Worm (Caenorhabditis elegans): ENCODE results near the gene F37C4.8.

The F37C4.8 gene

DNA sequence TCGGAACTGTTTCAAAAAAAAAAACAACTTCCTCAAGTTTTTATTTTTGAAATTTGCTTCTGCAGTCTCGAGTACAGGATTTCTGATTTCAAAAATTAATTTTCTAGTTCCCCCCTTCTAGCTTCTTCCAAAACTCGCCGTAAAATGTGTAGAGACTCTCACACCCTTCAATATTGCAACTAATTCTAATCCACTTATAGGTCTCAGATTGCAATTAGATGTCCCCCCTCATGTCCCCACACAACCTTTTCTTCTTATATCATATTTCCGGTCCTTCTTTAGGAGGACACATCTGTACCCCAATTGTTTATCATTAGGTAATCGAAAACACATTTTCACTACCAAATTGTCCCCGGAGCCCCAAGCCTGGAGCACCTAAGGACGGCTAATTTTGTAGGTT, 40.5 kb downstream of the F37C4.8 start:
- no peak for TF ChIP-seq ceh-32 (tag; optimal IDR thresholded peaks at IDR 0.05; ENCODE audit: poor library complexity)
- TF ChIP-seq nhr-25 (tag; optimal IDR thresholded peaks at IDR 0.05; ENCODE audit: borderline replicate concordance, insufficient read depth) = no peak
- no peak for TF ChIP-seq rbr-2 (tag; optimal IDR thresholded peaks at IDR 0.05)
- no peak for TF ChIP-seq madf-9 (GFP tag; conservative IDR thresholded peaks at IDR 0.05)
- no peak for TF ChIP-seq F49E8.2 (tag; optimal IDR thresholded peaks at IDR 0.05; ENCODE audit: borderline replicate concordance)
- no peak for TF ChIP-seq ZK546.5 (tag; optimal IDR thresholded peaks at IDR 0.05)
- TF ChIP-seq lim-7 (GFP tag; IDR thresholded peaks at IDR 0.05) = no peak
- no peak for TF ChIP-seq pha-4 (GFP tag; IDR thresholded peaks at IDR 0.05)
- no peak for TF ChIP-seq pha-4 (tag; optimal IDR thresholded peaks at IDR 0.05)

DNA sequence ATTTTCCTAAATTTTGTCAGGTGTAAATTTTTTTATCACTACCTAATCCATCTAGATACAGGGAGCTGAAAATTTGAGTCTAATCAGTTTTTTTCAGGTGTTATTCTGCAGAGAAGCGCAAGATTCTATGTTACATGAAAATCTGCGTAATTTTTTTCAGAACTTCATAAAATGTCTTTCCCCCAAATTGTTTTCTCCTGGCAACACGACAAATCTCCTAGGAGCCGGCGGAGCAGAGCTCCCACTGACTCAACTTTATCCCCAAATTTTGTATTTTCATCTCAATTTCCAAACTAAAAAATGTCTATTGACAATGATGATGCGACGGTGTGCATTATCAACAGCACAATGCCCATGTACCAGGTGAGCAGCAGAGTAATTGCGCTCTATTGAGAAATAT, 41.6 kb downstream of the F37C4.8 start, which contains the start of gene F28F9.2:
Gene F28F9.2 (plus strand): TSS at position 301 of the 400 bp plus-strand sequence.
- TF ChIP-seq daf-12 (tag; optimal IDR thresholded peaks at IDR 0.05) = no peak

DNA sequence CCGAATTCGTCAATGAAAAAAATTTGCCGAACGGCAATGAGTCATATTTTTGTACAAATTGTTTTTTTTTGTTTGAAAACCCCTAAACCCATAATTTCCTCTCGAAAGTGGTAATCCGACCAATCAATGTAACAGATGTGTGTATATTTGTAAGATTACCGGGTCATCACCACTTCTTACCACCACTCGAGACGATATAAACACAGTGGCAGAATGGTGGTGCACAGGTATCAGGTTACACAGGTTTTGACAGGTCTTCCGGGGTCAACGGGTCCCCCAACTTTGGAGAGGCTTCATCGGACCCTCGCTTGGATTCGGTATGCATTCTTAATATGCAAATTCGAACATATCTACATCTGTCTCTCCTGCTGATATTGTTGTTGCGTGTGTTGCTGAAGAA, 42.3 kb downstream of the F37C4.8 start:
- TF ChIP-seq dve-1 (tag; optimal IDR thresholded peaks at IDR 0.05; ENCODE audit: insufficient read depth) = no peak
- no peak for TF ChIP-seq ces-1 (GFP tag; optimal IDR thresholded peaks at IDR 0.05)
- TF ChIP-seq unc-39 (tag; optimal IDR thresholded peaks at IDR 0.05) = no peak
- no peak for TF ChIP-seq madf-5 (GFP tag; IDR thresholded peaks at IDR 0.05)
- TF ChIP-seq php-3 (GFP tag; IDR thresholded peaks at IDR 0.05) = no peak
- no peak for TF ChIP-seq set-16 (GFP tag; IDR thresholded peaks at IDR 0.05)
- TF ChIP-seq T26A8.4 (GFP tag; IDR thresholded peaks at IDR 0.05) = no peak
- no peak for TF ChIP-seq zip-2 (tag; optimal IDR thresholded peaks at IDR 0.05)
- TF ChIP-seq nhr-111 (GFP tag; optimal IDR thresholded peaks at IDR 0.05) = no peak
- TF ChIP-seq lin-1 (GFP tag; IDR thresholded peaks at IDR 0.05) = no peak

DNA sequence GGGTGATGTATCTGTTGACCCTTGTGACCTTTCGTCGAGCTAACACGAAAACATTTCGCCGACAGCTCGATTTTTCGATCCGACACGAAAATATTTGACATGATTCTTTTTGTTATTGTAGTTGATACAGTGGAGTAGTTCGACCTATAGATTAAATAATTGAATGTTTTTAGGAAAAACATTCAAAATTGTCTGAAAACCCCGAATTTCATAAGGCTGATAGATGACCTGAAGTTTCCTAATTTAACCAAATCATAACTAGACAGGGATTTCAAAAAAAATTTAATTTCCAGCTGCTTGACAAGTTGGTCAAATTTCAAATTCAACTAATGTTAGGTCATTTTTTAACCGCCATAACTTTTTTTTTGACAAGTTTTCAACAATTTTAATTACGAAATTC, 46.0 kb downstream of the F37C4.8 start, which contains the start of gene cal-3:
Gene cal-3 (minus strand): TSS at position 101 of the 400 bp plus-strand sequence.
- no peak for TF ChIP-seq php-3 (GFP tag; IDR thresholded peaks at IDR 0.05)
- TF ChIP-seq lsy-2 (tag; optimal IDR thresholded peaks at IDR 0.05) = no peak
- TF ChIP-seq dpl-1 (GFP tag; optimal IDR thresholded peaks at IDR 0.05) = no peak
- TF ChIP-seq nhr-41 (GFP tag; IDR thresholded peaks at IDR 0.05) = no peak
- TF ChIP-seq T20F7.1 (GFP tag; optimal IDR thresholded peaks at IDR 0.05) = no peak
- TF ChIP-seq ceh-62 (tag; optimal IDR thresholded peaks at IDR 0.05) = no peak
- TF ChIP-seq ztf-7 (tag; optimal IDR thresholded peaks at IDR 0.05) = no peak
- no peak for TF ChIP-seq nhr-11 (tag; optimal IDR thresholded peaks at IDR 0.05)
- no peak for TF ChIP-seq F37D6.2 (tag; optimal IDR thresholded peaks at IDR 0.05)
- TF ChIP-seq nhr-237 (tag; optimal IDR thresholded peaks at IDR 0.05) = no peak
- TF ChIP-seq F26F4.8 (GFP tag; conservative IDR thresholded peaks at IDR 0.05) = no peak
- no peak for TF ChIP-seq daf-19 (GFP tag; conservative IDR thresholded peaks at IDR 0.05)

DNA sequence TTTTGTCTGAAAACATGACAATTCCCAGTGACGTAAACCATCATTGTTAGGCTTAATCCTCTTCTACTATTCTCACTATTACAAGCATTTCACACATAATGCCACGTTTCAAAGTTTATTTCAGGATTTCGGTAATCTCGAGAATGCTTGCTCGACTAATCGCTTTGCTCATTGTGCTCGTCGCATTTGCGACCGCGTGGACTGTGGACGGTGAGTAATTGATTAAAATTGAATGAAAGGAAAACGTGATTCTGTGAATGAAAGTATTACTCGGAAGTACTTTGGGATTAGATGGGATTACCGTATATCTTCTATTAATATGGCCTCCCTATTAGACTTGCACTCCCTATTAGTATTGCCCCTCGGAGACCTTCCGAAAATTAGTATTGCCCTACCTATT, 47.2 kb downstream of the F37C4.8 start:
- TF ChIP-seq attf-4 (tag; optimal IDR thresholded peaks at IDR 0.05) = no peak
- TF ChIP-seq snpc-4 (tag; optimal IDR thresholded peaks at IDR 0.05) = no peak
- TF ChIP-seq ces-1 (GFP tag; optimal IDR thresholded peaks at IDR 0.05) = no peak
- TF ChIP-seq aha-1 (tag) = peak; percentile 83
- TF ChIP-seq unc-62 (GFP tag; optimal IDR thresholded peaks at IDR 0.05 in 1 of 2) = no peak
- TF ChIP-seq unc-62 (tag; optimal IDR thresholded peaks at IDR 0.05) = no peak
- TF ChIP-seq F26F4.8 (GFP tag; conservative IDR thresholded peaks at IDR 0.05) = no peak

Measured in whole organism, L4 larva.